Fruit fly (Drosophila melanogaster): ENCODE data around the gene CG43229.

CG43229 gene

DNA sequence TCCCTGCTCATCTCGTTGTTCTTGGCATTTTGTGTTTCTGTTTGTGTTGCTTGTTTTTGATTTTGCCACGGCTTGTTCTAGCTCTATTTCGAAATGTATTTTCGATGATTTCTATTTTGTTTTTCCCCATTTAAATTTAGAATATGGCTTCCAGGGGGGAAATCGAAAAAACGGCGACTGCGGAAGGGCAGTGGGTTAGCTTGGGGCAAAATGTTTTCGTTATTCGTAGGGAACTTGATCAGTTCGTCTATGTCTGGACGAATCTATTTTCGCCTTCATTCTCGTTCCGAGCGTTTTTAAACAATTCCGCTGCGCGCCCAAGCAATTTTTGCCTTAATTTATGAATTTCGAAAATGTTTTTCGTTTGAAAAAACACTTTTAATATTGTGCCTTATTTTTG, 19.8 kb upstream of the CG43229 start:
- no peak for TF ChIP-seq CG17801 (GFP tag; optimal IDR thresholded peaks at IDR 0.05; ENCODE audit: partially characterized antibody)

DNA sequence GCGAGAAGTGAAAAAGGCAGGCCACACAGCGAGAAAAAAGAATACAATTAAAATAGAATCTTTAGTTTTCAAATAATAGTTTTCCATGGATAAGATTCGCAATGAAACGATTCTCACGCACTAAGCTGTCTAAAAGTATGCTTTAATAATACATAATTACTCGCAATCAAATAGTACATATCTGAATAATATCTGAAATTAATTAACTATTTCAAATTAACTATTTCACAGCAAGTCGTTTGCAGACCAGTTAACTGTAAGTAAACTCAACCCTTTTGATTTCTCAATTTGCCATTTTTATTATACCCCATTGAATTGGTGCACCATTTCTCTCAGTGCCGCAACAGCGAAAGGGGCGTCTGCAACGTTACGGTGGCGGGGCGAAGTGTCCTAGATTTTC, 12.8 kb upstream of the CG43229 start:
- TF ChIP-seq CG17801 (GFP tag; optimal IDR thresholded peaks at IDR 0.05; ENCODE audit: partially characterized antibody) = no peak

- no peak for TF ChIP-seq CG17801 (GFP tag; optimal IDR thresholded peaks at IDR 0.05; ENCODE audit: partially characterized antibody)
These were observed 9.0 kb upstream of the CG43229 start for dm6 chrX:18129297-18129696.

dm6 chrX:18130168-18130567, 8.2 kb upstream of the CG43229 start, which contains the start of gene CG43133:
CG43133 (minus strand) TSS chrX:18130178.
- TF ChIP-seq CG17801 (GFP tag; optimal IDR thresholded peaks at IDR 0.05; ENCODE audit: partially characterized antibody) = no peak

DNA sequence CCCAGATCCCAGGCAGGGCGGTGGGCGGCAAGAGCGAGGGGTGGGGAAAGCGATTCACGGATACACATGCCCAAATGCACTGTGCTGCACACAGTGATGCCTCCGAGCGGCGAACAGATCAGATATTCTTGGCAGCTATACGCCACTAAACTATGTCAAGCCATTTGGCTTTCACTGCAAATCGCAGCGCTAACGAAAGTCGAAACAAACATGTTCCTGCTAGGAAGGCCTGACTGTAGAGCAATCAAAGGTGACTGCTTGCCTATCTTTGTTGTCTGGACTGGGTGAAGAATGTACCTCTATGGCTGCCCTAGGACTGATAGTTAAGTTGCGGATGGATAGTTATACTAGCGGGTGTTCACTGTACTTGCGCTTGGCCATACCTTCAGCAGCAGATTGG, 2.3 kb upstream of the CG43229 start:
- no peak for TF ChIP-seq CG17801 (GFP tag; optimal IDR thresholded peaks at IDR 0.05; ENCODE audit: partially characterized antibody)

dm6 chrX:18136910-18137849, 1.2 kb upstream of the CG43229 start, which contains the start of gene ari-1:
ari-1 (minus strand) TSS chrX:18137784.
- no peak for TF ChIP-seq CG17801 (GFP tag; optimal IDR thresholded peaks at IDR 0.05; ENCODE audit: partially characterized antibody)

DNA sequence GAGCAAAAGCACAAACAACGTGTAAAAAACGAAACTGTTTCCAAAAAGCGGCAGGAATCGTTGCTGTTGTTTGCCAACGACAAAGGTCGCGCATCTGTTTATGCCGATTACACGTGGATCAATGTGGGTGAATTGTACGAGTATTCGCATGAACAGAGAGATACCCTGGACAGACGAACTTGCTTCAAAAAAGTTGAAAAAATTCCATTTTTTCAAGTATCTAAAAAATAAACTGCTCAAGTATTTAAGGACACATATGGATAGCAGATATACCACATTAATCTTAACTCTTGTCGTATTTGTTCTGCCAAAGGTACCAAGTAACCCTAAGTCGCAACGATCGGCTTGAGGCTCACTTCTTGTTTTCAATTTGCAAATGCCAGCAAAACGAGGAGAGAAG, 1.6 kb downstream of the CG43229 start:
- no peak for TF ChIP-seq CG17801 (GFP tag; optimal IDR thresholded peaks at IDR 0.05; ENCODE audit: partially characterized antibody)

DNA sequence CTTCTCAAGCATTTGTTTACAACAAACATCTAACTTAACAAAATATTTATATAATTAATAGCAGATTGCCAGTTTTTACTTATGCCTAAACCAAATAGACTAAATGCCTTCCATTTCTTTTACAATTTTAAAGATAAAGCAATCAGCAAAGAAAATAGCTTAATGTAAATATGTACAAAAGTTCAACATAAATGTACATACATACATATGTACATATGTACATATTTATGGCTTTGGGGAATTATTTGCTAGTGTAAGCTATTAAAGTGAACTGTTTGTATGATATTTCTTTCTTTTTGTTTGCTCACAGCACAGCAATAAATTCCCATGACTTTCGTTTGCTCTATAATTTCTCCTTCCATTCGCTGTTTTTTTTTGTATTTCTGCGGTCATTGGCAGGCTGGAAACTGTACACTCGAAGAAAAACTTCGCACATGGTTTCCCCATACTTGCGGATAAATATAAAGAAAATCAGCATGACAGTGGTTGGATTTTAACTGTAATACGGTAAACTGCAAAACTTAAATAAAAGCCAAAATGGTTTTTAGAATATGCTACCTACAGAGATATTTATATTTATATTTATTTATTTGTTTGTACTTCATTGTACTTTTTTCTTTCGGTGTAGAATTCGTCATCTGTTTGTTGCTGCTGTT, 2.7 kb downstream of the CG43229 start:
- TF ChIP-seq CG17801 (GFP tag; optimal IDR thresholded peaks at IDR 0.05; ENCODE audit: partially characterized antibody) = no peak

dm6 chrX:18149292-18149691, 10.9 kb downstream of the CG43229 start:
- TF ChIP-seq CG17801 (GFP tag; optimal IDR thresholded peaks at IDR 0.05; ENCODE audit: partially characterized antibody) = no peak

DNA sequence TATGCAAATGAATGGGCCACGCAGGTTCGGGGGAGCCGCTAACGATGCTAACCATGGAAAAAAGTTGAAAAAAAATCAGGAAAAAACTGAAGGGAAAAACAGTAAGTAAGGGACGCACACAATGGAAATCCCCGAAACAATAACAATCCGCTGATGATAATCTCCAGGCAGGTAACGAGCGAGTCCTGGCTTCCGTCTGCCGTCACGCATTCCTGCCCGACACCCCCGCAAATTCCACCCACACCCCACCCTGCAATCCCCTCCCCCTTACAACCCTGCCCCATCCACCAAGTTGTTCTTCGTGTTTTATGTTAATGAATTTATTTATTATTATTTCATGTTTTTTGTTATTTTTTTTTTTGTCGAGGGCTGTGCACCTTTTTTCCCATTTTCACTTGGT, 13.0 kb downstream of the CG43229 start:
- no peak for TF ChIP-seq CG17801 (GFP tag; optimal IDR thresholded peaks at IDR 0.05; ENCODE audit: partially characterized antibody)

DNA sequence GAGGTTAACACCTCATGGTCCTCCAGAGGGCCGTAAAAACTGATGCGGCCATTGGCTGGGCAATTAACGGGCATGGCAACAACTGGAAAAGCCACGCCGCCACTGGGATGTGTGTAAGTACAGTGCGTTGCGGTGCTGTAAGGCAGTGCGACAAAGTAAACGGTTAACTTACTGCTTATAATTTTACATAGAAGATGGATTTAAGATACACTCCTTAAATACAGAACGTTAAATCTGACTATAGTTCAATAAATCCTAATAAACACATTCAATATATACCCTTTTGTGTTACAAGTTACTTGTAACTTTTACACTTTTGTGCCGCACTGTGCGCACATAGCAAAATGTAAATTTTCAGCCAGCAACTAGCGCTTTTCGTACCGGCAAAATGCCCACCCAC, 14.7 kb downstream of the CG43229 start:
- TF ChIP-seq CG17801 (GFP tag; optimal IDR thresholded peaks at IDR 0.05; ENCODE audit: partially characterized antibody) = no peak

DNA sequence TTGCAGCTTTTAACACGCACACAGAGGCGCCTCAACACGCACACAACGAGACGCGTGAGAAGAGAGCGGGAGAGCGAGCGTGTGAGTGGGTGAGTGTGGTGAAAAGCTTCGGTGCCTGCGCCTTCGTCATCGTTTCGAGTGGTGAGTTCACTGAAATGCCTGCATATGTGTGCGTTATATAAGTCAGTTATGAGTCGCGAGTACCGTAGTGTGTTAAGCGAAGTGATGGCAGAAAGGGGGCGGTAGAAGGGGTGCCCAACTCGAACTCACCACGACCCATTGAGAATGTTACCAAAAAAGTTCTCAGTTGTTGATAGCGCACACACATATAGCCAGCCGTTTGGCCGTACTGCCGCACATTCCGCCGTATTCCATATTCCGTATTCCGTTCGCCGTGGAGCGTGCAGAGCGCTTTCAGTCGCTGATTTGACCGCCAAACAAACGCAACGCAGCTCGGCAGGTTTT, 16.6 kb downstream of the CG43229 start, which contains the start of gene Frq1:
Gene Frq1, plus strand, starts transcription at position 415 of the 465 bp plus-strand sequence.
- TF ChIP-seq CG17801 (GFP tag; optimal IDR thresholded peaks at IDR 0.05; ENCODE audit: partially characterized antibody) = no peak

dm6 chrX:18158967-18159366, 20.6 kb downstream of the CG43229 start:
- TF ChIP-seq CG17801 (GFP tag; optimal IDR thresholded peaks at IDR 0.05; ENCODE audit: partially characterized antibody) = no peak

- no peak for TF ChIP-seq CG17801 (GFP tag; optimal IDR thresholded peaks at IDR 0.05; ENCODE audit: partially characterized antibody)
These were observed 39.0 kb downstream of the CG43229 start, which contains the start of gene Frq2 for dm6 chrX:18177312-18177711. Frq2 (plus strand) TSS chrX:18177612.

dm6 chrX:18179372-18179771, 41.0 kb downstream of the CG43229 start, which contains the start of gene Andorra:
Andorra (minus strand) TSS chrX:18179472.
- no peak for TF ChIP-seq CG17801 (GFP tag; optimal IDR thresholded peaks at IDR 0.05; ENCODE audit: partially characterized antibody)

- no peak for TF ChIP-seq CG17801 (GFP tag; optimal IDR thresholded peaks at IDR 0.05; ENCODE audit: partially characterized antibody)
These were observed 42.8 kb downstream of the CG43229 start for dm6 chrX:18181152-18181551.
